Worm (Caenorhabditis elegans) whole organism, mixed stage, embryonic: ENCODE results near the gene T22G5.3.
A peak's percentile ranks its signal among the peaks of the same experiment; 100 is the strongest.

Experiments
- M03D4.4 ChIP-seq: sonication (generic microtip); optimal IDR thresholded peaks from 2 replicates; lab custom pipeline; 2017; ENCODE audit warnings: mild to moderate bottlenecking, missing genetic modification characterization, missing compliant biosample characterization
- bed-3 ChIP-seq: fragments of 200-800 bp; sonication (Bioruptor generic); optimal IDR thresholded peaks from 3 replicates; lab custom pipeline; 2018; ENCODE audit warnings: mild to moderate bottlenecking, missing genetic modification characterization, moderate library complexity, missing compliant biosample characterization
- blmp-1 ChIP-seq: fragments of 150-350 bp; optimal IDR thresholded peaks from 2 replicates; lab custom pipeline; 2014; ENCODE audit warnings: missing biosample characterization, missing genetic modification characterization
- ceh-39 ChIP-seq: fragments of 150-350 bp; optimal IDR thresholded peaks from 2 replicates; lab custom pipeline; 2014; ENCODE audit warnings: missing biosample characterization, missing genetic modification characterization
- ceh-43 ChIP-seq: fragments of 200-800 bp; sonication (Bioruptor generic); optimal IDR thresholded peaks from 2 replicates; lab custom pipeline; 2018; ENCODE audit warnings: mild to moderate bottlenecking, missing genetic modification characterization, moderate library complexity, missing compliant biosample characterization
- ceh-83 ChIP-seq: fragments of 200-800 bp; sonication (Bioruptor generic); optimal IDR thresholded peaks from 2 replicates; lab custom pipeline; 2018; ENCODE audit warnings: mild to moderate bottlenecking, missing genetic modification characterization, missing compliant biosample characterization
- ces-1 ChIP-seq: fragments of 150-350 bp; optimal IDR thresholded peaks from 2 replicates; lab custom pipeline; 2014; ENCODE audit warnings: missing biosample characterization, missing genetic modification reagents, missing genetic modification characterization
- cnd-1 ChIP-seq: fragments of 200-800 bp; sonication (Bioruptor generic); optimal IDR thresholded peaks from 2 replicates; lab custom pipeline; 2018; ENCODE audit warnings: mild to moderate bottlenecking, missing genetic modification characterization, missing compliant biosample characterization
- elt-1 ChIP-seq: sonication (generic microtip); optimal IDR thresholded peaks from 2 replicates; lab custom pipeline; 2017; ENCODE audit warnings: missing genetic modification characterization, mild to moderate bottlenecking, missing compliant biosample characterization, antibody characterized with exemption, moderate library complexity, borderline replicate concordance; ENCODE audit not compliant: insufficient read depth
- elt-3 ChIP-seq: fragments of 150-350 bp; optimal IDR thresholded peaks from 2 replicates; lab custom pipeline; 2014; ENCODE audit warnings: missing biosample characterization, missing genetic modification characterization
- flh-1 ChIP-seq: fragments of 200-800 bp; sonication (Bioruptor generic); optimal IDR thresholded peaks from 2 replicates; lab custom pipeline; 2018; ENCODE audit warnings: mild to moderate bottlenecking, missing genetic modification characterization, moderate library complexity, missing compliant biosample characterization
- ham-2 ChIP-seq: fragments of 200-800 bp; sonication (Bioruptor generic); optimal IDR thresholded peaks from 2 replicates; lab custom pipeline; 2018; ENCODE audit warnings: mild to moderate bottlenecking, missing genetic modification characterization, missing compliant biosample characterization
- hlh-1 ChIP-seq: fragments of 150-350 bp; optimal IDR thresholded peaks from 2 replicates; lab custom pipeline; 2014; ENCODE audit warnings: missing biosample characterization, missing genetic modification reagents, missing genetic modification characterization
- lin-13 ChIP-seq: fragments of 150-350 bp; optimal IDR thresholded peaks from 2 replicates; lab custom pipeline; 2014; ENCODE audit warnings: missing biosample characterization, missing genetic modification characterization
- lin-32 ChIP-seq: fragments of 200-800 bp; sonication (Bioruptor generic); optimal IDR thresholded peaks from 2 replicates; lab custom pipeline; 2018; ENCODE audit warnings: mild to moderate bottlenecking, missing genetic modification characterization, missing compliant biosample characterization
- mab-5 ChIP-seq: fragments of 150-350 bp; optimal IDR thresholded peaks from 2 replicates; lab custom pipeline; 2014; ENCODE audit warnings: missing biosample characterization, missing genetic modification characterization
- mep-1 ChIP-seq: fragments of 150-350 bp; optimal IDR thresholded peaks from 2 replicates; lab custom pipeline; 2017; ENCODE audit warnings: missing biosample characterization, missing genetic modification reagents, missing genetic modification characterization, inconsistent platforms
- nhr-12 ChIP-seq: fragments of 150-350 bp; optimal IDR thresholded peaks from 2 replicates; lab custom pipeline; 2014; ENCODE audit warnings: missing biosample characterization, missing genetic modification characterization
- nhr-2 ChIP-seq: fragments of 150-350 bp; optimal IDR thresholded peaks from 2 replicates; lab custom pipeline; 2014; ENCODE audit warnings: missing biosample characterization, missing genetic modification characterization
- nhr-237 ChIP-seq: fragments of 150-350 bp; optimal IDR thresholded peaks from 2 replicates; lab custom pipeline; 2014; ENCODE audit warnings: missing biosample characterization, missing genetic modification characterization
- nhr-76 ChIP-seq: sonication (generic microtip); optimal IDR thresholded peaks from 2 replicates; lab custom pipeline; 2017; ENCODE audit warnings: missing biosample characterization, missing genetic modification characterization
- pha-4 ChIP-seq: fragments of 150-350 bp; optimal IDR thresholded peaks from 2 replicates; lab custom pipeline; 2018; ENCODE audit warnings: missing biosample characterization, missing genetic modification reagents, missing genetic modification characterization
- sem-2 ChIP-seq: fragments of 200-800 bp; sonication (Bioruptor generic); optimal IDR thresholded peaks from 2 replicates; lab custom pipeline; 2018; ENCODE audit warnings: mild to moderate bottlenecking, missing genetic modification characterization, missing compliant biosample characterization
- snpc-4 ChIP-seq: fragments of 150-350 bp; optimal IDR thresholded peaks from 2 replicates; lab custom pipeline; 2014; ENCODE audit warnings: missing biosample characterization, missing genetic modification characterization
- sptf-1 ChIP-seq: sonication (generic microtip); optimal IDR thresholded peaks from 2 replicates; lab custom pipeline; 2017; ENCODE audit warnings: mild to moderate bottlenecking, missing genetic modification characterization, moderate library complexity, missing compliant biosample characterization
- tbx-8 ChIP-seq: fragments of 200-800 bp; sonication (Bioruptor generic); optimal IDR thresholded peaks from 2 replicates; lab custom pipeline; 2018; ENCODE audit warnings: mild to moderate bottlenecking, missing genetic modification characterization, moderate library complexity, missing compliant biosample characterization
- unc-120 ChIP-seq: sonication (generic microtip); optimal IDR thresholded peaks from 2 replicates; lab custom pipeline; 2017; ENCODE audit warnings: missing genetic modification characterization, missing compliant biosample characterization; ENCODE audit not compliant: poor library complexity, severe bottlenecking
- unc-39 ChIP-seq: fragments of 150-350 bp; optimal IDR thresholded peaks from 2 replicates; lab custom pipeline; 2014; ENCODE audit warnings: missing biosample characterization, missing genetic modification characterization
- unc-62 ChIP-seq: fragments of 150-350 bp; optimal IDR thresholded peaks from 2 replicates; lab custom pipeline; 2014; ENCODE audit warnings: missing biosample characterization, missing genetic modification reagents, missing genetic modification characterization
- zip-8 ChIP-seq: fragments of 150-350 bp; optimal IDR thresholded peaks from 2 replicates; lab custom pipeline; 2014; ENCODE audit warnings: missing biosample characterization, missing genetic modification characterization
- ztf-11 ChIP-seq: fragments of 150-350 bp; optimal IDR thresholded peaks from 2 replicates; lab custom pipeline; 2014; ENCODE audit warnings: missing biosample characterization, missing genetic modification characterization

Gene T22G5.3

DNA sequence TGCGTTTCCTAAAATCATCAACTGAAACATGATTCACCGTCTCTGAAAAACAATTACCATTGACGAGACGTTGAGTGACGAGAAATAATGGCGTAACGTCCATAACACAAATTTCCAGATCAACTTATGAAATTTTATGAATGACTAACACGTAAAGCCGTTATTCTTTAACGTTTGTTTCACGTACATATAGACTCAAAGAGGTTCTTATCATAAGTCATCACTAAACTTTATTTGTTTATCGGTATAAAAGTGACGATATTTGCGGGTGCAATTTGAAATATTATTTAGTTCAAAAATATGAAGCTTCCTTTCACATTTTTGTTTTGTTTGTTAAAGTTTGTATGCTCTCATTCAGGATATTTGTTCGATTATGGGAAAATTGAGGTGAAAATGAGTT lies 18.5 kb downstream of the T22G5.3 start, which contains the start of gene oac-3:
oac-3 (plus strand) TSS at position 301 of the 400 bp plus-strand sequence.
- TF ChIP-seq lin-13 (tag; lab: Kevin White, UChicago) (no peak), flh-1 (GFP tag; lab: Kevin White, UChicago) (no peak), ceh-83 (GFP tag; lab: Kevin White, UChicago) (no peak), sptf-1 (tag; lab: Kevin White, UChicago) (no peak), mep-1 (tag; lab: Kevin White, UChicago) (no peak), unc-120 (tag; lab: Kevin White, UChicago) (no peak), ceh-43 (GFP tag; lab: Kevin White, UChicago) (no peak)

DNA sequence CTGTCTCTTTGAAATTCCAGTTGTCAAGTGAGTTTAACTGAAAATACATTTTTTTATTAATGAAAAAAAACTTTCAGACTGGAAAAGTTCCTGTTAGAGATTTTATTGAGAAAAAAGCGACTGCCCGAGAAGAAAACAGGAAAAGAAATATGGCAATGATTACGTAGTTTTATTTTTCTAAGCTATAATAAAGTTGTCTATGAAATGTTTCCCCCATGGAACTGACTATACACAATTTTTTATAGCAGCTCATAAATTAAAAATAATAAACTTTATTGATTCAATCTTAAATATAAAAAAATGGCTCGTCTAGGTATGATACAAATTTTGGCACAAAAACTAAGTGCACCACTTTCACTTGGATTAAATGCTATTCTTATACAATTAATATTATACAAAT lies 21.8 kb downstream of the T22G5.3 start, which contains the start of gene C06B3.1:
C06B3.1 (plus strand) TSS at position 301 of the 400 bp plus-strand sequence.
- TF ChIP-seq nhr-76 (tag; lab: Kevin White, UChicago) (no peak), mep-1 (tag; lab: Kevin White, UChicago) (no peak), snpc-4 (tag; lab: Kevin White, UChicago) (no peak), blmp-1 (tag; lab: Kevin White, UChicago) (no peak), ceh-39 (no peak), unc-39 (no peak), sem-2 (GFP tag; lab: Kevin White, UChicago) (no peak), flh-1 (GFP tag; lab: Kevin White, UChicago) (no peak), nhr-237 (tag; lab: Kevin White, UChicago) (no peak), nhr-12 (tag; lab: Kevin White, UChicago) (no peak), tbx-8 (GFP tag; lab: Kevin White, UChicago) (no peak), unc-62 (GFP tag; lab: Kevin White, UChicago) (no peak), pha-4 (tag; lab: Kevin White, UChicago) (no peak), ceh-83 (GFP tag; lab: Kevin White, UChicago) (no peak), hlh-1 (tag; lab: Kevin White, UChicago) (no peak), ztf-11 (no peak), mab-5 (no peak), unc-120 (tag; lab: Kevin White, UChicago) (no peak), elt-3 (tag; lab: Kevin White, UChicago) (no peak), lin-13 (tag; lab: Kevin White, UChicago) (no peak)

DNA sequence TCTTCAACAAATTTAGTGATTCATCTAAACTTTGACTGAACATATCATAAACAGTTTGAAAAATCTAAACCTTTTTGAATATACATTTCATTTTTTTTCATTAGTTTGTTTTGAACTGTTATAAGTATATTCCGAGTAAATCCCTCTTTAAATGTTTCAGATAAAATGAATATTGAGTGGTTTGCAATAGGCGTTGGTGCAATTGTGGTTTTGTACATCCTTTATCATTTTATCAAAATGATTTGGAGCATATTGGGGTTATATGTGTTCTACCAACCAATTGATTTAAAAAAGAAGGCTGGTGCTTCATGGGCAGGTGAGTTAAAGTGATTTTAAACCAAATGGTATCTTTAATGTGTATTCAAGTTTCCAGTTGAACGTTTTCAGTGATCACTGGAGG lies 23.7 kb downstream of the T22G5.3 start, which contains the start of gene stdh-3:
stdh-3 (plus strand) TSS at position 166 of the 400 bp plus-strand sequence.
- TF ChIP-seq unc-39: no peak
- no peak for TF ChIP-seq bed-3 (GFP tag; lab: Kevin White, UChicago)
- no peak for TF ChIP-seq flh-1 (GFP tag; lab: Kevin White, UChicago)
- no peak for TF ChIP-seq hlh-1 (tag; lab: Kevin White, UChicago)
- TF ChIP-seq mab-5: no peak
- no peak for TF ChIP-seq tbx-8 (GFP tag; lab: Kevin White, UChicago)
- TF ChIP-seq nhr-2 (tag; lab: Kevin White, UChicago): no peak
- no peak for TF ChIP-seq lin-32 (GFP tag; lab: Kevin White, UChicago)
- TF ChIP-seq elt-1: no peak
- no peak for TF ChIP-seq sem-2 (GFP tag; lab: Kevin White, UChicago)
- TF ChIP-seq cnd-1 (tag; lab: Kevin White, UChicago): no peak
- TF ChIP-seq M03D4.4: no peak
- no peak for TF ChIP-seq zip-8
- no peak for TF ChIP-seq unc-120 (tag; lab: Kevin White, UChicago)
- no peak for TF ChIP-seq nhr-12 (tag; lab: Kevin White, UChicago)
- TF ChIP-seq ham-2: no peak
- no peak for TF ChIP-seq ceh-39
- no peak for TF ChIP-seq nhr-237 (tag; lab: Kevin White, UChicago)
- no peak for TF ChIP-seq sptf-1 (tag; lab: Kevin White, UChicago)
- TF ChIP-seq, all 35 proteins: peak for 0

DNA sequence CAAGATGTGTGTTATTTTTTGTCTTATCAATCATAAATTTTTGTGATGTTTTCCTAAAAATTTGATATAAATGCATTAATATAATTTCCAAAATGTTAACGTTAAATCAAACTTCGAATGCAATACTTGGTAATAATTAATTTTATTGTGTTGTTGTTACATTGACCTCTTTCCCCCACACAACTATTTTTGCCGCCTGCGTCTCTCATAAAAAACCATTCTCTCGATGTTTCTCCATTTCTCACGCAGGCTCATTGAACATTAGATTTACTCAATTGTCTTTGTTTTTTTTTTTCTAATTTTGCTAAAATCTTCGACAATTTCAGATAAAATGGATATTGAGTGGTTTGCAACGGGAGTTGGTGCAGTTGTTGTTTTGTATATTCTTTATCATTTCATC lies 25.5 kb downstream of the T22G5.3 start, which contains the start of gene stdh-1:
stdh-1 (plus strand) TSS at position 327 of the 400 bp plus-strand sequence.
- peak; percentile 79 for TF ChIP-seq ces-1 (GFP tag; lab: Kevin White, UChicago)
- no peak for TF ChIP-seq ceh-39
